Worm (Caenorhabditis elegans) whole organism, young adult: Measurements from ENCODE around the gene rsp-1.

Experiments
- attf-3 ChIP-seq: fragments of 200-800 bp; sonication (Bioruptor generic); conservative IDR thresholded peaks from 2 replicates; pipeline ENCODE4 v1.3.6; 2022; ENCODE audit warnings: missing genetic modification reagents, missing genetic modification characterization, missing compliant biosample characterization
- fkh-3 ChIP-seq: sonication (generic microtip); optimal IDR thresholded peaks from 2 replicates; lab custom pipeline; 2016; ENCODE audit warnings: mild to moderate bottlenecking, missing genetic modification characterization, missing compliant biosample characterization
- let-526 ChIP-seq: fragments of 200-800 bp; sonication (Bioruptor generic); IDR thresholded peaks from 2 replicates; pipeline ENCODE4 v1.3.6; 2022; ENCODE audit warnings: missing genetic modification reagents, missing genetic modification characterization, missing compliant biosample characterization
- lsl-1 ChIP-seq: fragments of 200-800 bp; sonication (Bioruptor generic); optimal IDR thresholded peaks from 2 replicates; lab custom pipeline; 2018; ENCODE audit warnings: mild to moderate bottlenecking, missing genetic modification characterization, moderate library complexity, missing compliant biosample characterization
- madf-3 ChIP-seq: fragments of 200-800 bp; sonication (Bioruptor generic); IDR thresholded peaks from 2 replicates; pipeline ENCODE4 v1.3.6; 2022; ENCODE audit warnings: missing genetic modification reagents, missing genetic modification characterization, missing compliant biosample characterization
- madf-6 ChIP-seq: fragments of 200-800 bp; sonication (Bioruptor generic); IDR thresholded peaks from 2 replicates; pipeline ENCODE4 v1.3.6; 2022; ENCODE audit warnings: missing genetic modification reagents, missing genetic modification characterization, missing compliant biosample characterization
- nhr-80 ChIP-seq: sonication (generic microtip); optimal IDR thresholded peaks from 2 replicates; lab custom pipeline; 2016; ENCODE audit warnings: missing genetic modification characterization, missing compliant biosample characterization
- snpc-4 ChIP-seq, 5 experiments: fragments of 150-350 bp in 1 of 5; sonication (generic microtip) in 4 of 5; optimal IDR thresholded peaks; 2 replicates each; lab custom pipeline; 2014 to 2018; ENCODE audit warnings: missing genetic modification characterization in 5 of 5, missing biosample characterization in 3 of 5, antibody characterized with exemption in 2 of 5, mild to moderate bottlenecking in 2 of 5, missing compliant biosample characterization in 2 of 5, missing genotype in 2 of 5, moderate library complexity in 2 of 5, missing genetic modification reagents in 1 of 5
- tlf-1 ChIP-seq: fragments of 200-800 bp; sonication (Bioruptor generic); optimal IDR thresholded peaks from 2 replicates; lab custom pipeline; 2018; ENCODE audit warnings: mild to moderate bottlenecking, missing genetic modification characterization, missing compliant biosample characterization

rsp-1 gene

ce11 chrII:11500198-11500597, 47.0 kb downstream of the rsp-1 start, which contains the start of gene B0334.20:
B0334.20 (minus strand) TSS chrII:11500459.
- TF ChIP-seq fkh-3 (tag; lab: Kevin White, UChicago) (no peak), madf-3 (no peak), nhr-80 (tag; lab: Kevin White, UChicago) (peak; percentile 9), lsl-1 (GFP tag; lab: Kevin White, UChicago) (peak; percentile 5), tlf-1 (GFP tag; lab: Kevin White, UChicago) (no peak)

- TF ChIP-seq attf-3 (GFP tag; lab: Robert Waterston, UW) (no peak), madf-6 (no peak)
Observed at ce11 chrII:11501956-11502355, 48.8 kb downstream of the rsp-1 start.

DNA sequence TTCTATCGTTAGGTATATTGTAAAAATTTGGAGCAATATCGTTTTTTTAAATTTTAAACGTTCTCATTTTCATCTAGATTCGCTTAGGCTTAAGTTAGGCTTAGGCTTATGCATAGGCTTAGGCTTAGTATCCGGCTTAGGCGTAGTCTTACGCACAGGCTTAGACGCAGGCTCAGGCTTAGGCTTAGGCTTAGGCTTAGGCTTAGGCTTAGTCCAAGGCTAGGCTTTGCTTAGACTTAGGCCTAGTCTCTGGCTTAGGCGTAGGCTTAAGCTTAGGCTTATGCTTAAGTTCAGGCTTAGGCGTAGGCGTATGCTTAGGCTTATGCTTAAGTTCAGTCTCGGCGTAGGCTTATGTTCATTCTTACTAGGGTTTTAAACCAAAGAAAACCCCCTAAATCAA, 50.6 kb downstream of the rsp-1 start:
- TF ChIP-seq snpc-4 (GFP tag; optimal IDR thresholded peaks at IDR 0.05; lab: Kevin White, UChicago) (no peak), snpc-4 (tag; optimal IDR thresholded peaks at IDR 0.05; lab: Kevin White, UChicago) (no peak), let-526 (GFP tag; lab: Robert Waterston, UW) (0 out of 2 replicates have a peak, but pooled peaks have one; percentile 21)
